Worm (Caenorhabditis elegans): ENCODE measurements around the gene str-181.

DNA sequence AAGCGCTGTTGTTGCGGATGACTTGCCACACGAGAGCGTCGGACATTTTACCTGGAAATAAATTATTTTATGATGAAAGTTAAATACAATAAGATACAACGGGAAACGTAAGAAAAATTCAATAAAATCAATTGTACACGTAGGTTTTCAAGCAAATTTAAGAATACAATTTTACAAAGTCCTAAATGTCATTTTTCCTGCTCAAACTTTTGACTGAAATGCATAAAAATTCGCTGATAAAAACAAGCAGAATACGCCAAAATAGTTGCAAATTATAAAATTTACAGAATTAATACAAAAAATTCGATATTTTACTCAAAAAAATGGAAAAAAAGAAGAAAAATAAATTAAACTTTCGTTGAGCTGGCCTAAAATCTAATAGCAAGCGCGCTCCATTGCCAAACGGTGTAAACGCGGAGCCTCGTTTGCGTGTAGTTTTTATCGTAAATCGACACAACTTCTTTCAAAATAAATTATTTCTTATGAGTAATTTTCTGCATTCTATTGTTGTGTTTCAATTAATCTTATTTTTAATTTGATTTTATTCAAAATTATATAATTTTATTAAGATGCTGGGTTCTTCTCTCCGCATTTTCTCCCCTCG is 9.6 kb upstream of the str-181 start, which contains the start of the genes rpl-28 and mrpl-49:
- TF ChIP-seq sea-1 (GFP tag; conservative IDR thresholded peaks at IDR 0.05) (no peak), ama-1 (optimal IDR thresholded peaks at IDR 0.05) (no peak), aly-1 (tag; optimal IDR thresholded peaks at IDR 0.05) (no peak), hmbx-1 (tag; optimal IDR thresholded peaks at IDR 0.05) (no peak)
